Worm (Caenorhabditis elegans): ENCODE data around the gene Y66H1A.5.

The Y66H1A.5 gene

DNA sequence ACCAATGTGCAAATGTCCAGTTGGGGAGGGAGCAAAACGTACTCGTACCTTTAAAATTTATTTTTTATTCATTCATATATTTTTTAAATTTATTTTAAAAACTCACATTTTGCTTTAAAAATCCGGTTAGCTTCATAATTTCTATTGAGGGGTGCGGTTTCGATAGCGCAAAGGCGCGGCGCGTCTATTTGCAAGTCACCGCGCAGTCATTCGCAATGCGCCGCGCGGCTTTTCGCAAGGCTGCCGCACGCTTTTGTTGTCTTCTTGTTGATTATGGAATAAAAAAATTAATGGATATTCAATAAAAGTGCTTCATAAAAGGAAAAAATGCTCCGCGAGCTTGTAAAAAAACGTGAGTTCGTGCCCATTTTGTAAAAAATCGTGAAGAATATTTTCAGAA is 38.7 kb downstream of the Y66H1A.5 start, which contains the start of the genes ears-2 and uncp-18:
ears-2 (minus strand) TSS at position 190 of the 400 bp plus-strand sequence.
uncp-18 (plus strand) TSS at position 282 of the 400 bp plus-strand sequence.
- TF ChIP-seq sem-4 (tag; optimal IDR thresholded peaks at IDR 0.05) (peak; percentile 88), nhr-11 (tag; optimal IDR thresholded peaks at IDR 0.05) (peak; percentile 36), ceh-16 (tag; optimal IDR thresholded peaks at IDR 0.05) (peak; percentile 25), ZK546.5 (tag; optimal IDR thresholded peaks at IDR 0.05) (peak; percentile 49), elt-1 (tag; optimal IDR thresholded peaks at IDR 0.05) (no peak), unc-39 (tag; optimal IDR thresholded peaks at IDR 0.05) (no peak), R02D3.7 (tag; optimal IDR thresholded peaks at IDR 0.05) (peak; percentile 36), lin-11 (tag; optimal IDR thresholded peaks at IDR 0.05) (peak; percentile 97), nhr-21 (tag; optimal IDR thresholded peaks at IDR 0.05) (peak; percentile 80), nhr-6 (tag; optimal IDR thresholded peaks at IDR 0.05) (peak; percentile 86), mdl-1 (tag; optimal IDR thresholded peaks at IDR 0.05) (peak; percentile 12 to 56), nhr-237 (tag; optimal IDR thresholded peaks at IDR 0.05) (no peak), F13H6.1 (tag; optimal IDR thresholded peaks at IDR 0.05) (peak; percentile 95), mbf-1 (tag; optimal IDR thresholded peaks at IDR 0.05) (no peak), lin-39 (tag; optimal IDR thresholded peaks at IDR 0.05) (no peak), sma-3 (GFP tag; optimal IDR thresholded peaks at IDR 0.05) (peak; percentile 97), snpc-4 (tag; optimal IDR thresholded peaks at IDR 0.05) (peak; percentile 62), nhr-12 (tag; optimal IDR thresholded peaks at IDR 0.05) (no peak), ztf-4 (tag; optimal IDR thresholded peaks at IDR 0.05) (peak; percentile 85), elt-3 (tag; optimal IDR thresholded peaks at IDR 0.05) (no peak), sma-9 (GFP tag; optimal IDR thresholded peaks at IDR 0.05) (peak; percentile 93), sma-9 (tag; optimal IDR thresholded peaks at IDR 0.05) (no peak), nhr-129 (tag; optimal IDR thresholded peaks at IDR 0.05) (peak; percentile 81), egl-27 (tag; optimal IDR thresholded peaks at IDR 0.05) (peak; percentile 62), lin-13 (GFP tag; optimal IDR thresholded peaks at IDR 0.05) (peak; percentile 94), ztf-1 (GFP tag; conservative IDR thresholded peaks at IDR 0.05) (no peak), lsy-2 (tag; optimal IDR thresholded peaks at IDR 0.05) (peak; percentile 80 to 95), ztf-11 (tag; optimal IDR thresholded peaks at IDR 0.05) (peak; percentile 23), Y55F3AM.14 (GFP tag; optimal IDR thresholded peaks at IDR 0.05) (peak; percentile 74), blmp-1 (tag; optimal IDR thresholded peaks at IDR 0.05; ENCODE audit: insufficient read depth) (peak; percentile 39), aly-2 (tag; optimal IDR thresholded peaks at IDR 0.05) (no peak), dmd-4 (tag; optimal IDR thresholded peaks at IDR 0.05) (no peak), mab-5 (tag; optimal IDR thresholded peaks at IDR 0.05) (peak; percentile 91), crh-2 (tag; optimal IDR thresholded peaks at IDR 0.05) (peak; percentile 85), nhr-10 (tag; optimal IDR thresholded peaks at IDR 0.05) (peak; percentile 53), nhr-23 (tag; optimal IDR thresholded peaks at IDR 0.05) (no peak), unc-62 (GFP tag; optimal IDR thresholded peaks at IDR 0.05) (no peak), skn-1 (tag; optimal IDR thresholded peaks at IDR 0.05) (peak; percentile 77), C34F6.9 (tag; optimal IDR thresholded peaks at IDR 0.05) (peak; percentile 75), fos-1 (tag; optimal IDR thresholded peaks at IDR 0.05) (peak; percentile 53), gmeb-1 (tag; optimal IDR thresholded peaks at IDR 0.05) (peak; percentile 85), zag-1 (tag; optimal IDR thresholded peaks at IDR 0.05) (peak; percentile 40), nhr-77 (tag; optimal IDR thresholded peaks at IDR 0.05) (peak; percentile 39), ceh-82 (tag; optimal IDR thresholded peaks at IDR 0.05) (peak; percentile 76), unc-55 (GFP tag; optimal IDR thresholded peaks at IDR 0.05) (peak; percentile 94), nhr-25 (tag; optimal IDR thresholded peaks at IDR 0.05) (peak; percentile 88), ama-1 (optimal IDR thresholded peaks at IDR 0.05) (no peak), peb-1 (tag; optimal IDR thresholded peaks at IDR 0.05) (no peak), alr-1 (tag; optimal IDR thresholded peaks at IDR 0.05) (no peak)

Measured in whole organism, L2 larva.